Fruit fly (Drosophila melanogaster): ENCODE data around the gene Mrp4.

Mrp4 gene

DNA sequence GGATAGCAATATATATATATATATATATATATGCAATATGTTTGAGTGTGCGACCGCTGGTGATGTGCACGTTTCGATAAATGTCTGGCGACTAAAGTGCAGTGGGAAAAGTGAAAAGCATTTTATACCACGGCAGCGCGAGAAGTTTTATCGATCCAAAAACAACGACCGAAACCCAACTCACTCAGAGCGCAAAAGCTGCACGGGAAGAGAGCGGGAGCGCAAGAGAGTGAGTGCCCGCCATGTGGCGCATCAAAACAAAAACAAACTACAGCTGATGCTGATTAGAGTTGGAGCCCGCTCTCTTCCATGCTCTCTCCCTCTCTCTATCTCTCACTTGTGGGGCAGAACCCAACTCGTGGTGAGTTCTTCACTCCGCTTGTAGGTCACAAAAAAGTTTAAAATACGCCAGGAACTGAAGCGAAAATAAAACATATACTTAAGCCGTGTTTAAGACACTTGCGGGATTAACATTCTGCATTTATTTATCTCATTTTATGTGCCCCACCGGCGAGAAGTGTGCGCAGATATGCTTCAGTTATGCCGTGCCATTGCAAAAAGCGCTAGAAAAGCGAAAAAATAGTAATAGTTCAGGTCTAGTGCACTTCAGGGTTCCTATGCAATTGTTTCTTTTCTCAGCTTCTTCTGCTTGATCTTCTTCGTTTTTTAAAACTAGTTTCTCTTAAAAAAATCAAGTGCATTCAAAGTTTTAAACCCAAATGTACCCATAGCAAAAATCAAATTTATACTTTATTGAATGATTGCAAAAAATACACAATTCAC is 35.8 kb downstream of the Mrp4 start (continued):
- no peak for TF ChIP-seq Sry-δ (GFP tag; optimal IDR thresholded peaks at IDR 0.05)
- TF ChIP-seq CG6272 (GFP tag; IDR thresholded peaks at IDR 0.05), result no peak
- no peak for TF ChIP-seq CG2875 (GFP tag; optimal IDR thresholded peaks at IDR 0.05)
- peak in 1 of 2 experiments; percentile 72 for TF ChIP-seq bsh (GFP tag; optimal IDR thresholded peaks at IDR 0.05)
- TF ChIP-seq toy (GFP tag; IDR thresholded peaks at IDR 0.05), result no peak
- TF ChIP-seq disco-r (GFP tag; optimal IDR thresholded peaks at IDR 0.05), result no peak
- no peak for TF ChIP-seq sd (tag; optimal IDR thresholded peaks at IDR 0.05)
- TF ChIP-seq seq (GFP tag; IDR thresholded peaks at IDR 0.05), result no peak
- no peak for TF ChIP-seq Camta (GFP tag; optimal IDR thresholded peaks at IDR 0.05)
- TF ChIP-seq so (GFP tag; IDR thresholded peaks at IDR 0.05), result peak; percentile 21; the same call in 1 of the 3 replicates
- TF ChIP-seq luna (GFP tag; optimal IDR thresholded peaks at IDR 0.05), result no peak
- no peak for TF ChIP-seq lmd (GFP tag; IDR thresholded peaks at IDR 0.05)
- TF ChIP-seq CG8281 (tag; optimal IDR thresholded peaks at IDR 0.05), result no peak
- TF ChIP-seq CG4854 (GFP tag; optimal IDR thresholded peaks at IDR 0.05), result no peak
- TF ChIP-seq sna (GFP tag; IDR thresholded peaks at IDR 0.05; ENCODE audit: partially characterized antibody), result peak; percentile 80
- no peak for TF ChIP-seq CG12942 (GFP tag; optimal IDR thresholded peaks at IDR 0.05)
- TF ChIP-seq Trl (optimal IDR thresholded peaks at IDR 0.05), result peak; percentile 97 to 99
- TF ChIP-seq Trl (GFP tag; optimal IDR thresholded peaks at IDR 0.05), result peak; percentile 7
- no peak for TF ChIP-seq CG3065 (GFP tag; optimal IDR thresholded peaks at IDR 0.05)
- no peak for TF ChIP-seq BEAF-32 (GFP tag; optimal IDR thresholded peaks at IDR 0.05)
- no peak for TF ChIP-seq CG7928 (GFP tag; optimal IDR thresholded peaks at IDR 0.05)
- no peak for TF ChIP-seq CG15514 (GFP tag; optimal IDR thresholded peaks at IDR 0.05)
- TF ChIP-seq Dp (GFP tag; optimal IDR thresholded peaks at IDR 0.05), result no peak
- peak; percentile 68; the same call in 1 of the 2 replicates for TF ChIP-seq CG32532 (GFP tag; IDR thresholded peaks at IDR 0.05)
- TF ChIP-seq CG14860 (GFP tag; IDR thresholded peaks at IDR 0.05; ENCODE audit: partially characterized antibody), result 0 out of 3 replicates have a peak, but pooled peaks have one; percentile 22
- TF ChIP-seq hb (GFP tag; IDR thresholded peaks at IDR 0.05; ENCODE audit: partially characterized antibody), result no peak
- TF ChIP-seq klu (GFP tag; IDR thresholded peaks at IDR 0.05), result no peak
- TF ChIP-seq Opbp (GFP tag; IDR thresholded peaks at IDR 0.05; ENCODE audit: partially characterized antibody), result peak; percentile 48; the same call in 1 of the 3 replicates
- peak; percentile 11 for TF ChIP-seq CG2116 (GFP tag; optimal IDR thresholded peaks at IDR 0.05)
- no peak for TF ChIP-seq CG14965 (GFP tag; optimal IDR thresholded peaks at IDR 0.05; ENCODE audit: borderline replicate concordance)
- peak; percentile 15 for TF ChIP-seq PHDP (tag; optimal IDR thresholded peaks at IDR 0.05)
- no peak for TF ChIP-seq CG17612 (GFP tag; IDR thresholded peaks at IDR 0.05)
- TF ChIP-seq CG4820 (GFP tag; optimal IDR thresholded peaks at IDR 0.05), result no peak
- TF ChIP-seq CG9215 (GFP tag; IDR thresholded peaks at IDR 0.05), result no peak
- 0 out of 3 replicates have a peak, but pooled peaks have one; percentile 26 for TF ChIP-seq CG6791 (GFP tag; IDR thresholded peaks at IDR 0.05; ENCODE audit: partially characterized antibody)
- TF ChIP-seq fd64A (GFP tag; optimal IDR thresholded peaks at IDR 0.05), result no peak
- TF ChIP-seq Tbp (GFP tag; optimal IDR thresholded peaks at IDR 0.05), result no peak
- no peak for TF ChIP-seq Dad (GFP tag; optimal IDR thresholded peaks at IDR 0.05)
- 0 out of 2 replicates have a peak, but pooled peaks have one; percentile 36 for TF ChIP-seq Dref (GFP tag; IDR thresholded peaks at IDR 0.05)
- TF ChIP-seq dm (GFP tag; optimal IDR thresholded peaks at IDR 0.05), result no peak
- TF ChIP-seq CG12104 (GFP tag; optimal IDR thresholded peaks at IDR 0.05), result no peak
- no peak for TF ChIP-seq NC2β (GFP tag; optimal IDR thresholded peaks at IDR 0.05)
- no peak for TF ChIP-seq NC2α (GFP tag; optimal IDR thresholded peaks at IDR 0.05)
- no peak for TF ChIP-seq CG3281 (GFP tag; optimal IDR thresholded peaks at IDR 0.05)
- TF ChIP-seq CG8765 (GFP tag; IDR thresholded peaks at IDR 0.05), result no peak
- TF ChIP-seq zen (tag; optimal IDR thresholded peaks at IDR 0.05), result no peak
- no peak for TF ChIP-seq CG5953 (GFP tag; IDR thresholded peaks at IDR 0.05)
- no peak for TF ChIP-seq CG12155 (GFP tag; optimal IDR thresholded peaks at IDR 0.05)
- no peak for TF ChIP-seq B-H1 (GFP tag; IDR thresholded peaks at IDR 0.05)
- TF ChIP-seq Aef1 (GFP tag; IDR thresholded peaks at IDR 0.05), result peak; percentile 33; the same call in 1 of the 3 replicates
